Fruit fly (Drosophila melanogaster): ENCODE data around the gene IntS14.

IntS14 gene

DNA sequence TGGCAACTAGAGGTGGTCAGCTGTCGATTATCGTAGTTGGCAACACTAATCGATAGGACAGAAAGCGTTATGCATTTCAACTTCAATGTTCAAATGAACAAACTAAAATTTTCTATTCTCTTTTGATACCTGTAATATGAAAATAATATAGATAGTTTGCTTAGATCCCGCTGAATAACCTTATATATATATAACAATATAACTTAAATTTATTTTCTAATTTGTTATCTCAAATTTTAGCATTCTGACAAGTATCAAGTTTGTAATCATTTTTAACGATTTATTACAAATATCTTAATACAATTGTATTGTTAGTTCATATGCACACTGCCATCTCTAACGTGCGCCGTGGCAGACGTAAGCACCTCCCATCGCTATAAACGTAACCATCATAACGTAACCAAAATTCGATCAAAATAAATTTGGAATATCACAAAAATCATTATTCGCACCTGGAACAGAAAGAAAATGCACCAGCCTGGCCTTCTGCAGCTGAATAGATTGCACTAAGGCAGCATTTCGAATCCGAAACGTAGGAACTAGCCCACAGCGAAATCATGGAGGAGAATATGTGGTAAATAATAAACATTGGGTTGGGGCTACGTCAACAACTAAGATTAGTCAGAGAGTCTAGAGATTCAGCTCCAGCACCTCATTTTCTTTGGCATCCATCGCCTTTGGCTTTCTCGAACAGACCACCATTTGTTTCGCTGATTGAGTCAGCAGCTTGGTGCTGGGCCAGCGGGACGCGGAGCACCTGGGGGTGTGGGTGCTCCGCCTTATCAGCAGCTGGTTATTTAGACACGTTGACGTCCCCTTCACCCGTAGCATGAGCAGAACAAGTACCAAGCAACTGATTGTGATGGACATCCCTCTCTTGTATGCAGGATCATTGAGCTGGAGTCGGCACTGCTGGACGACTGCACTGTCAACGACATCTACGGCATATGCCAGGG is 35.0 kb upstream of the IntS14 start, which contains the start of the genes Pino and TBC1D23 (continued):
- TF ChIP-seq sv (GFP tag; optimal IDR thresholded peaks at IDR 0.05) (peak; percentile 58), Rel (GFP tag; optimal IDR thresholded peaks at IDR 0.05) (no peak), Rel (tag; optimal IDR thresholded peaks at IDR 0.05) (no peak), sage (GFP tag; optimal IDR thresholded peaks at IDR 0.05) (no peak), usp (GFP tag; optimal IDR thresholded peaks at IDR 0.05) (no peak), jim (GFP tag; optimal IDR thresholded peaks at IDR 0.05) (no peak), Jra (GFP tag; optimal IDR thresholded peaks at IDR 0.05) (peak; percentile 1)

DNA sequence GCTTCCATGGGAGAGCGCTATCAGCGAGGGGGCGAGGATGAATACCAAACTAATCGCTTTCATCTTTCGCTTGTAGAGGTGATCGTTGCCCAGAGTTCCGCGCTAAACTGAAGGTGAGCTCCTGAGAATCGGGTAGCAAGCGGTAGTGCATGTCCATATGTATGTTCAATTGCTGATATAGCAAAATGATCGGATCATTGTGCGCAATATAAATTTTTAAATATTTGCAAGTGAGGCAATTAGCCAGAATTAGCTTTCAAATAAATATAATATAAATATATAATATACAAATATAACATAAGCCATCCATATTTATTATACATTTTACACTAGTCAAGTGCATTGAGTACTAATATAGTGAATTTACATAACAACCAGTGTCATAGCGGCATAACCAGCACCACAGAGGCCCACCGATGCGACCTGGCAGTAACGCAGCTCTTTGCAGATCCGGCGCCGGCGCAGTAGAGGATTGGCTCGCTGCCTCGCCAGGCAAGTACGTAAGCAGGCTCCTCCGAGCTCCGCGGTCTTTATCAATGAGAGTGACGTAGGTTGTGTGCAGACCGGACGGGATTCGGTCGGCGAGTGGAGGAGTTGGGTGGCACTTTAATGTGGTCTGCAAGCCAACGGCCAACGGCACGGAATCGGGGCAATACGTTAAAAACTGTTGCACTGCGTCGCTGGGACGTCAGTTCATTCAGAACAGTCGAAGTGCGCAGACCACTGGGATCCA is 30.1 kb upstream of the IntS14 start, which contains the start of the genes Iris and CG4577:
Iris (minus strand) TSS at position 88 of the 733 bp plus-strand sequence.
CG4577 (plus strand) TSS at position 683 of the 733 bp plus-strand sequence.
- no peak for TF ChIP-seq woc (GFP tag; optimal IDR thresholded peaks at IDR 0.05)
- no peak for TF ChIP-seq dmrt93B (GFP tag; optimal IDR thresholded peaks at IDR 0.05)
- no peak for TF ChIP-seq lola (GFP tag; optimal IDR thresholded peaks at IDR 0.05)
- no peak for TF ChIP-seq Mio (GFP tag; optimal IDR thresholded peaks at IDR 0.05)
- no peak for TF ChIP-seq OdsH (GFP tag; optimal IDR thresholded peaks at IDR 0.05)
- no peak for TF ChIP-seq dl (GFP tag; optimal IDR thresholded peaks at IDR 0.05; ENCODE audit: insufficient read depth in 1 of 2, partially characterized antibody in 2 of 2)
- TF ChIP-seq Jra (GFP tag; optimal IDR thresholded peaks at IDR 0.05) = no peak
- TF ChIP-seq sv (GFP tag; optimal IDR thresholded peaks at IDR 0.05) = no peak

dm6 chr2L:1135495-1135894 is 28.7 kb upstream of the IntS14 start:
- no peak for TF ChIP-seq Vsx2 (GFP tag; optimal IDR thresholded peaks at IDR 0.05; ENCODE audit: partially characterized antibody)
- TF ChIP-seq Hr83 (GFP tag; optimal IDR thresholded peaks at IDR 0.05; ENCODE audit: poor library complexity, severe bottlenecking) = no peak
- no peak for TF ChIP-seq h (GFP tag; optimal IDR thresholded peaks at IDR 0.05)
- no peak for TF ChIP-seq CrebA (GFP tag; optimal IDR thresholded peaks at IDR 0.05; ENCODE audit: borderline replicate concordance)
- TF ChIP-seq GATAd (GFP tag; optimal IDR thresholded peaks at IDR 0.05) = no peak
- no peak for TF ChIP-seq sage (GFP tag; optimal IDR thresholded peaks at IDR 0.05)
- no peak for TF ChIP-seq CG9705 (GFP tag; optimal IDR thresholded peaks at IDR 0.05)
- TF ChIP-seq foxo (GFP tag; optimal IDR thresholded peaks at IDR 0.05) = no peak

DNA sequence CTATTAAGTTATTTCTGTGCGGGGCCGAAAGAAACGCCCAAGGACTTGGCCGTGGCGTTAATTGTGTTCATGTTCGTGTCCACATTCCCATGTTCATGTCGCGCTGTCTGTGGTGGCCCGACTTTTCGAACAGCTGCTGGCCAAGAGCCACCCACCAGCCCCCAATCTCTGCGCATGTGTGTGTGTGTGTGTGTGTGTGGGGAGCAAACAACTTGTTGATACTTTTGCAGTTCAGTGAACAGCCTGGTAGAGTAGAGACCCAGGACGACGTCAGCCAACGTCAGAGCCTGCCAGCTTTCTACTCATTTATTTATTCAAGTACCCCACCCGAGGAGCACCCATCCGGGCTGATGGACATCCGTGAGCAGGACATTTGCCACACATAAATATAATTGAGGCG is 27.2 kb upstream of the IntS14 start:
- no peak for TF ChIP-seq Abd-B (GFP tag; optimal IDR thresholded peaks at IDR 0.05)
- no peak for TF ChIP-seq Rel (GFP tag; optimal IDR thresholded peaks at IDR 0.05)
- TF ChIP-seq Rel (tag; optimal IDR thresholded peaks at IDR 0.05) = no peak
- TF ChIP-seq Hnf4 (GFP tag; optimal IDR thresholded peaks at IDR 0.05) = no peak
- no peak for TF ChIP-seq Hr83 (GFP tag; optimal IDR thresholded peaks at IDR 0.05; ENCODE audit: poor library complexity, severe bottlenecking)
- TF ChIP-seq CG32264 (GFP tag; optimal IDR thresholded peaks at IDR 0.05) = no peak
- no peak for TF ChIP-seq jim (GFP tag; optimal IDR thresholded peaks at IDR 0.05)

DNA sequence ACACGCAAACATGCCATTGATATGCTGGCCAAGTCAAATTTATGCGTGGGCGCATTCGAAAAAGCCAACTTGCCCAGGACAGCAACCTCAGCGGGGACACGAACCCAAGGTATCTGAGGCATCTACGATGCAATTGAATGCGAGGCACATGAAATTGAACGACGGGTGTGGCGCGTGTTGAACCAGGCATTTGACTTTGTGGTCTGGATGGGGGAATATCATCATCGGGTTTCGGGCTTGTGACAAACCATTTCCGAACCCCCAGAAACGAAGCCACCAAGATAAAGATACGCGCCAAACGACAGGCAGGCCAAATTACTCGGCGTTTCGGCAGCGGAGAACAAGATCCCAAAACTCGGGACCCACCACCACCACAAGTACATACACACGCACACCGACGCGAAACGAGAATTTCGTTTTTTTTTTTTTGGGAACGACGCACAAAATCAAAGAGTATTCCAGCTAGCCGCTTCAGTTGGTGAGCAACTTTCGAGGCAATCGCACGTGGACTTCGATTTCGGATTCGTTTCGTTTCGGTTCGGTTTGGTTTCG is 21.4 kb upstream of the IntS14 start, which contains the start of gene MFS3:
MFS3 (plus strand) TSS at position 472 of the 552 bp plus-strand sequence.
- TF ChIP-seq sage (GFP tag; optimal IDR thresholded peaks at IDR 0.05) = no peak
- TF ChIP-seq tai (GFP tag; optimal IDR thresholded peaks at IDR 0.05) = no peak
- TF ChIP-seq rgr (GFP tag; optimal IDR thresholded peaks at IDR 0.05) = peak; percentile 20
- TF ChIP-seq CG32264 (GFP tag; optimal IDR thresholded peaks at IDR 0.05) = no peak
- peak; percentile 22 for TF ChIP-seq psq (GFP tag; optimal IDR thresholded peaks at IDR 0.05)
- TF ChIP-seq Hnf4 (GFP tag; optimal IDR thresholded peaks at IDR 0.05) = peak; percentile 35
- TF ChIP-seq usp (GFP tag; optimal IDR thresholded peaks at IDR 0.05) = no peak
- TF ChIP-seq sv (GFP tag; optimal IDR thresholded peaks at IDR 0.05) = no peak
- TF ChIP-seq dl (GFP tag; optimal IDR thresholded peaks at IDR 0.05; ENCODE audit: insufficient read depth in 1 of 2, partially characterized antibody in 2 of 2) = no peak
- no peak for TF ChIP-seq HLH106 (tag; optimal IDR thresholded peaks at IDR 0.05)
- no peak for TF ChIP-seq Dfd (GFP tag; optimal IDR thresholded peaks at IDR 0.05)
- peak; percentile 27 for TF ChIP-seq CG9705 (GFP tag; optimal IDR thresholded peaks at IDR 0.05)
- no peak for TF ChIP-seq GATAd (GFP tag; optimal IDR thresholded peaks at IDR 0.05)
- no peak for TF ChIP-seq Abd-B (GFP tag; optimal IDR thresholded peaks at IDR 0.05)
- TF ChIP-seq br (GFP tag; optimal IDR thresholded peaks at IDR 0.05) = peak; percentile 47
- TF ChIP-seq pan (optimal IDR thresholded peaks at IDR 0.05) = no peak
- TF ChIP-seq lola (GFP tag; optimal IDR thresholded peaks at IDR 0.05) = no peak
- peak; percentile 35 for TF ChIP-seq brk (GFP tag; optimal IDR thresholded peaks at IDR 0.05)
- no peak for TF ChIP-seq dmrt93B (GFP tag; optimal IDR thresholded peaks at IDR 0.05)
- no peak for TF ChIP-seq Hr78 (GFP tag; optimal IDR thresholded peaks at IDR 0.05)
- no peak for TF ChIP-seq Hr83 (GFP tag; optimal IDR thresholded peaks at IDR 0.05; ENCODE audit: poor library complexity, severe bottlenecking)
- peak; percentile 70 for TF ChIP-seq Vsx2 (GFP tag; optimal IDR thresholded peaks at IDR 0.05; ENCODE audit: partially characterized antibody)
- TF ChIP-seq Rel (GFP tag; optimal IDR thresholded peaks at IDR 0.05) = peak; percentile 44
- TF ChIP-seq Rel (tag; optimal IDR thresholded peaks at IDR 0.05) = peak; percentile 32
- TF ChIP-seq ey (GFP tag; optimal IDR thresholded peaks at IDR 0.05) = no peak
- TF ChIP-seq Dif (GFP tag; optimal IDR thresholded peaks at IDR 0.05; ENCODE audit: partially characterized antibody) = peak; percentile 7
- TF ChIP-seq Myc (optimal IDR thresholded peaks at IDR 0.05) = peak; percentile 40
- TF ChIP-seq CrebA (GFP tag; optimal IDR thresholded peaks at IDR 0.05; ENCODE audit: borderline replicate concordance) = no peak

Measured in whole organism, wandering third instar larva.